Fruit fly (Drosophila melanogaster) whole organism, wandering third instar larva: ENCODE measurements around the gene Pp2A-29B.

Source experiments
- Abd-B ChIP-seq: fragments of >200 bp; optimal IDR thresholded peaks from 2 replicates; lab custom pipeline; 2017; ENCODE audit warnings: missing biosample characterization, missing genetic modification characterization
- CG32264 ChIP-seq: fragments of 200-800 bp; sonication (Bioruptor generic); optimal IDR thresholded peaks from 2 replicates; lab custom pipeline; 2016; ENCODE audit warnings: missing biosample characterization, missing genetic modification characterization
- CG9705 ChIP-seq: fragments of 200-800 bp; sonication (Bioruptor generic); optimal IDR thresholded peaks from 2 replicates; lab custom pipeline; 2018; ENCODE audit warnings: missing biosample characterization, mild to moderate bottlenecking, missing genetic modification characterization
- CrebA ChIP-seq: fragments of 200-800 bp; sonication (Bioruptor generic); optimal IDR thresholded peaks from 2 replicates; lab custom pipeline; 2016; ENCODE audit warnings: missing biosample characterization, mild to moderate bottlenecking, missing genetic modification characterization, borderline replicate concordance
- Dfd ChIP-seq: fragments of >200 bp; optimal IDR thresholded peaks from 2 replicates; lab custom pipeline; 2017; ENCODE audit warnings: missing biosample characterization, missing genetic modification characterization
- GATAd ChIP-seq: sonication (Bioruptor generic); optimal IDR thresholded peaks from 2 replicates; lab custom pipeline; 2016; ENCODE audit warnings: missing biosample characterization, missing genetic modification characterization
- HLH106 ChIP-seq: fragments of 200-800 bp; optimal IDR thresholded peaks from 3 replicates; lab custom pipeline; 2019; ENCODE audit warnings: missing biosample characterization, mild to moderate bottlenecking, missing genetic modification characterization, moderate library complexity
- Hr78 ChIP-seq: fragments of >200 bp; optimal IDR thresholded peaks from 2 replicates; lab custom pipeline; 2017; ENCODE audit warnings: missing biosample characterization, missing genetic modification characterization
- Hr83 ChIP-seq: fragments of 200-300 bp; sonication (Bioruptor generic); optimal IDR thresholded peaks from 2 replicates; lab custom pipeline; 2016; ENCODE audit warnings: missing biosample characterization, mild to moderate bottlenecking, missing genetic modification characterization, moderate library complexity; ENCODE audit not compliant: poor library complexity, severe bottlenecking
- Jra ChIP-seq: sonication (Bioruptor generic); optimal IDR thresholded peaks from 2 replicates; lab custom pipeline; 2016; ENCODE audit warnings: missing biosample characterization, missing genetic modification characterization
- Mio ChIP-seq: sonication (Bioruptor generic); optimal IDR thresholded peaks from 2 replicates; lab custom pipeline; 2016; ENCODE audit warnings: missing biosample characterization, missing genetic modification characterization
- Myc ChIP-seq: fragments of >200 bp; optimal IDR thresholded peaks from 2 replicates; lab custom pipeline; 2017
- N ChIP-seq: fragments of >200 bp; optimal IDR thresholded peaks from 2 replicates; lab custom pipeline; 2018; ENCODE audit warnings: missing biosample characterization, missing external identifiers, missing genetic modification characterization
- OdsH ChIP-seq: fragments of 200-800 bp; sonication (Bioruptor generic); optimal IDR thresholded peaks from 2 replicates; lab custom pipeline; 2016; ENCODE audit warnings: missing biosample characterization, mild to moderate bottlenecking, missing genetic modification characterization
- Rel ChIP-seq, 2 experiments: fragments of 200-800 bp; sonication (Bioruptor generic) in 1 of 2; optimal IDR thresholded peaks; 2 replicates in 1 of 2; 3 replicates in 1 of 2; lab custom pipeline; 2016 to 2019; ENCODE audit warnings: mild to moderate bottlenecking in 2 of 2, missing biosample characterization in 2 of 2, missing genetic modification characterization in 2 of 2, moderate library complexity in 1 of 2
- Vsx2 ChIP-seq: fragments of 200-300, 225-300 bp; sonication (Bioruptor generic); optimal IDR thresholded peaks from 2 replicates; lab custom pipeline; 2018; ENCODE audit warnings: missing biosample characterization, missing genetic modification characterization; ENCODE audit not compliant: partially characterized antibody
- br ChIP-seq: fragments of 200-800 bp; sonication (Bioruptor generic); optimal IDR thresholded peaks from 2 replicates; lab custom pipeline; 2016; ENCODE audit warnings: missing biosample characterization, missing genetic modification characterization
- brk ChIP-seq: fragments of 200-800 bp; sonication (Bioruptor generic); optimal IDR thresholded peaks from 2 replicates; lab custom pipeline; 2016; ENCODE audit warnings: missing biosample characterization, mild to moderate bottlenecking, missing genetic modification characterization
- dl ChIP-seq, 2 experiments: fragments of 175-275, 200-275 bp in 1 of 2; fragments of 200-275 bp in 1 of 2; sonication (Bioruptor generic); optimal IDR thresholded peaks; lab custom pipeline; 2018; ENCODE audit warnings: mild to moderate bottlenecking in 2 of 2, missing biosample characterization in 2 of 2, missing genetic modification characterization in 2 of 2, moderate library complexity in 2 of 2; ENCODE audit not compliant: partially characterized antibody in 2 of 2, insufficient read depth in 1 of 2
- dmrt93B ChIP-seq: fragments of 200-800 bp; sonication (Bioruptor generic); optimal IDR thresholded peaks from 2 replicates; lab custom pipeline; 2018; ENCODE audit warnings: missing biosample characterization, mild to moderate bottlenecking, missing genetic modification characterization
- dsf ChIP-seq: sonication (Bioruptor generic); optimal IDR thresholded peaks from 2 replicates; lab custom pipeline; 2016; ENCODE audit warnings: missing biosample characterization, missing genetic modification characterization, borderline replicate concordance
- ey ChIP-seq: fragments of 200-800 bp; sonication (Bioruptor generic); optimal IDR thresholded peaks from 2 replicates; lab custom pipeline; 2016; ENCODE audit warnings: missing biosample characterization, missing genetic modification characterization
- foxo ChIP-seq, 2 experiments: fragments of 200-800 bp; sonication (Bioruptor generic); optimal IDR thresholded peaks; 2 replicates in 1 of 2; 3 replicates in 1 of 2; lab custom pipeline; 2016 to 2017; ENCODE audit warnings: missing biosample characterization in 2 of 2, missing genetic modification characterization in 2 of 2
- fru ChIP-seq: fragments of 200-800 bp; sonication (Bioruptor generic); optimal IDR thresholded peaks from 3 replicates; lab custom pipeline; 2016; ENCODE audit warnings: missing biosample characterization, mild to moderate bottlenecking, missing genetic modification characterization
- jim ChIP-seq: fragments of 175-275, 200-325 bp; sonication (Bioruptor generic); optimal IDR thresholded peaks from 2 replicates; lab custom pipeline; 2016; ENCODE audit warnings: missing biosample characterization, mild to moderate bottlenecking, missing genetic modification characterization
- lola ChIP-seq: fragments of >200 bp; optimal IDR thresholded peaks from 2 replicates; lab custom pipeline; 2017; ENCODE audit warnings: missing biosample characterization, missing genetic modification characterization
- pan ChIP-seq: fragments of >200 bp; optimal IDR thresholded peaks from 2 replicates; lab custom pipeline; 2017
- rgr ChIP-seq: fragments of 200-800 bp; sonication (Bioruptor generic); optimal IDR thresholded peaks from 3 replicates; lab custom pipeline; 2016; ENCODE audit warnings: missing biosample characterization, mild to moderate bottlenecking, missing genetic modification characterization
- sage ChIP-seq: fragments of 200-800 bp; sonication (Bioruptor generic); optimal IDR thresholded peaks from 2 replicates; lab custom pipeline; 2016; ENCODE audit warnings: missing biosample characterization, mild to moderate bottlenecking, missing genetic modification characterization
- sv ChIP-seq: fragments of 200-800 bp; sonication (Bioruptor generic); optimal IDR thresholded peaks from 3 replicates; lab custom pipeline; 2016; ENCODE audit warnings: missing biosample characterization, missing genetic modification characterization
- tai ChIP-seq: sonication (Bioruptor generic); optimal IDR thresholded peaks from 2 replicates; lab custom pipeline; 2016; ENCODE audit warnings: missing biosample characterization, missing genetic modification characterization
- usp ChIP-seq: fragments of >200 bp; optimal IDR thresholded peaks from 2 replicates; lab custom pipeline; 2017; ENCODE audit warnings: missing biosample characterization, missing genetic modification characterization
- woc ChIP-seq: sonication (Bioruptor generic); optimal IDR thresholded peaks from 2 replicates; lab custom pipeline; 2016; ENCODE audit warnings: missing biosample characterization, mild to moderate bottlenecking, missing genetic modification characterization

Pp2A-29B gene

DNA sequence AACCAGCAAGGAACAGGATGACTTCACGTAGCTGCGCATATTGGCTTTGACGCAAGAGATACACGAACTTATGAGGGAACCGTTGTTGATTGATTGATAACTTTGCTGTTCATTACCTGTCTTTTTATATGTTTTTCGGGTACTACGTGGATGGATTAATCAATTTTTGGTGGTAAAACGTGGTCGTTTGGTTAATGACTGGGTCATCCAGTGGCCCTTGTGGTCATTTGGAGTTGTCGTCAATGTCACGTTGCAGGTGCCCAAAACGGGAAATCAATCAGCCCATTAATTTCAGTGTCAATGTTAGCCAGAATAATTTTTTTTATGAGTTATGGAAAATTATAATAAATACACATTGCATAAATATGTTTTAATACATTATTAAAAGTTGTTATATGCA, 23.4 kb downstream of the Pp2A-29B start, which contains the start of gene CG42819:
Gene CG42819, minus strand, starts transcription at position 101 of the 400 bp plus-strand sequence.
- no peak for TF ChIP-seq usp (GFP tag; lab: Kevin White, UChicago)
- no peak for TF ChIP-seq Rel (GFP tag; optimal IDR thresholded peaks at IDR 0.05; lab: Kevin White, UChicago)
- TF ChIP-seq Rel (tag; optimal IDR thresholded peaks at IDR 0.05; lab: Kevin White, UChicago) = no peak
- no peak for TF ChIP-seq jim (GFP tag; lab: Kevin White, UChicago)
- TF ChIP-seq lola (GFP tag; lab: Kevin White, UChicago) = no peak
- no peak for TF ChIP-seq woc (GFP tag; lab: Kevin White, UChicago)
- no peak for TF ChIP-seq br (GFP tag; lab: Kevin White, UChicago)
- no peak for TF ChIP-seq CG9705 (GFP tag; lab: Kevin White, UChicago)
- no peak for TF ChIP-seq CG32264 (GFP tag; lab: Kevin White, UChicago)
- no peak for TF ChIP-seq rgr (GFP tag; lab: Kevin White, UChicago)
- no peak for TF ChIP-seq N (GFP tag; lab: Kevin White, UChicago)
- no peak for TF ChIP-seq fru (GFP tag; lab: Kevin White, UChicago)
- no peak for TF ChIP-seq Hr83 (GFP tag; lab: Kevin White, UChicago)
- no peak for TF ChIP-seq dmrt93B (GFP tag; lab: Kevin White, UChicago)
- no peak for TF ChIP-seq Jra (GFP tag; lab: Kevin White, UChicago)
- TF ChIP-seq OdsH (GFP tag; lab: Kevin White, UChicago) = no peak
- no peak for TF ChIP-seq tai (GFP tag; lab: Kevin White, UChicago)
- TF ChIP-seq sage = no peak
- TF ChIP-seq, all 38 proteins: peak for 0

dm6 chr2L:8392298-8392697, 26.5 kb downstream of the Pp2A-29B start, which contains the start of gene CG42820:
CG42820 (minus strand) TSS chr2L:8392398.
- TF ChIP-seq Abd-B = no peak
- no peak for TF ChIP-seq woc (GFP tag; lab: Kevin White, UChicago)
- TF ChIP-seq GATAd (GFP tag; lab: Kevin White, UChicago) = no peak
- TF ChIP-seq Vsx2 (GFP tag; lab: Kevin White, UChicago) = no peak
- no peak for TF ChIP-seq HLH106 (tag; lab: Kevin White, UChicago)
- no peak for TF ChIP-seq dmrt93B (GFP tag; lab: Kevin White, UChicago)
- no peak for TF ChIP-seq usp (GFP tag; lab: Kevin White, UChicago)
- no peak for TF ChIP-seq dsf (GFP tag; lab: Kevin White, UChicago)
- TF ChIP-seq dl (GFP tag; optimal IDR thresholded peaks at IDR 0.05; lab: Kevin White, UChicago; ENCODE audit: insufficient read depth in 1 of 2, partially characterized antibody in 2 of 2) = no peak
- TF ChIP-seq Dfd = no peak
- TF ChIP-seq foxo (GFP tag; optimal IDR thresholded peaks at IDR 0.05; lab: Kevin White, UChicago) = no peak
- TF ChIP-seq CG9705 (GFP tag; lab: Kevin White, UChicago) = no peak
- no peak for TF ChIP-seq Jra (GFP tag; lab: Kevin White, UChicago)
- no peak for TF ChIP-seq lola (GFP tag; lab: Kevin White, UChicago)
- TF ChIP-seq CG32264 (GFP tag; lab: Kevin White, UChicago) = no peak
- no peak for TF ChIP-seq N (GFP tag; lab: Kevin White, UChicago)
- no peak for TF ChIP-seq Mio
- TF ChIP-seq rgr (GFP tag; lab: Kevin White, UChicago) = no peak
- TF ChIP-seq Myc (lab: Kevin White, UChicago) = no peak
- no peak for TF ChIP-seq brk (GFP tag; lab: Kevin White, UChicago)

- TF ChIP-seq br (GFP tag; lab: Kevin White, UChicago) (no peak), sv (GFP tag; lab: Kevin White, UChicago) (no peak), Mio (no peak), ey (GFP tag; lab: Kevin White, UChicago) (no peak), HLH106 (tag; lab: Kevin White, UChicago) (no peak), fru (GFP tag; lab: Kevin White, UChicago) (no peak), dl (GFP tag; optimal IDR thresholded peaks at IDR 0.05; lab: Kevin White, UChicago; ENCODE audit: insufficient read depth in 1 of 2, partially characterized antibody in 2 of 2) (no peak), lola (GFP tag; lab: Kevin White, UChicago) (no peak), CrebA (no peak), dsf (GFP tag; lab: Kevin White, UChicago) (no peak), N (GFP tag; lab: Kevin White, UChicago) (no peak), Dfd (no peak), CG32264 (GFP tag; lab: Kevin White, UChicago) (no peak), Hr78 (GFP tag; lab: Kevin White, UChicago) (no peak), brk (GFP tag; lab: Kevin White, UChicago) (no peak), pan (lab: Kevin White, UChicago) (no peak), woc (GFP tag; lab: Kevin White, UChicago) (no peak), Abd-B (no peak)
Measured at dm6 chr2L:8393122-8393521, 27.3 kb downstream of the Pp2A-29B start, which contains the start of gene Acp29AB. Acp29AB (minus strand) TSS chr2L:8393222.
